Fruit fly (Drosophila melanogaster) whole organism, wandering third instar larva: ENCODE measurements around the gene Psa.

Experiments
- CG9705 ChIP-seq: fragments of 200-800 bp; sonication (Bioruptor generic); optimal IDR thresholded peaks from 2 replicates; lab custom pipeline; 2018; ENCODE audit warnings: missing biosample characterization, mild to moderate bottlenecking, missing genetic modification characterization
- Dfd ChIP-seq: fragments of >200 bp; optimal IDR thresholded peaks from 2 replicates; lab custom pipeline; 2017; ENCODE audit warnings: missing biosample characterization, missing genetic modification characterization
- GATAd ChIP-seq: sonication (Bioruptor generic); optimal IDR thresholded peaks from 2 replicates; lab custom pipeline; 2016; ENCODE audit warnings: missing biosample characterization, missing genetic modification characterization
- Hr78 ChIP-seq: fragments of >200 bp; optimal IDR thresholded peaks from 2 replicates; lab custom pipeline; 2017; ENCODE audit warnings: missing biosample characterization, missing genetic modification characterization
- dl ChIP-seq, 2 experiments: fragments of 175-275, 200-275 bp in 1 of 2; fragments of 200-275 bp in 1 of 2; sonication (Bioruptor generic); optimal IDR thresholded peaks; lab custom pipeline; 2018; ENCODE audit warnings: mild to moderate bottlenecking in 2 of 2, missing biosample characterization in 2 of 2, missing genetic modification characterization in 2 of 2, moderate library complexity in 2 of 2; ENCODE audit not compliant: partially characterized antibody in 2 of 2, insufficient read depth in 1 of 2
- fru ChIP-seq: fragments of 200-800 bp; sonication (Bioruptor generic); optimal IDR thresholded peaks from 3 replicates; lab custom pipeline; 2016; ENCODE audit warnings: missing biosample characterization, mild to moderate bottlenecking, missing genetic modification characterization
- woc ChIP-seq: sonication (Bioruptor generic); optimal IDR thresholded peaks from 2 replicates; lab custom pipeline; 2016; ENCODE audit warnings: missing biosample characterization, mild to moderate bottlenecking, missing genetic modification characterization

- no peak for TF ChIP-seq Hr78 (GFP tag; lab: Kevin White, UChicago)
- no peak for TF ChIP-seq dl (GFP tag; optimal IDR thresholded peaks at IDR 0.05; lab: Kevin White, UChicago; ENCODE audit: insufficient read depth in 1 of 2, partially characterized antibody in 2 of 2)
- TF ChIP-seq GATAd (GFP tag; lab: Kevin White, UChicago): no peak
- no peak for TF ChIP-seq Dfd (GFP tag; lab: Kevin White, UChicago)
- no peak for TF ChIP-seq fru (GFP tag; lab: Kevin White, UChicago)
- TF ChIP-seq woc (GFP tag; lab: Kevin White, UChicago): no peak
- no peak for TF ChIP-seq CG9705 (GFP tag; lab: Kevin White, UChicago)
Observed at dm6 chr3L:1553193-1553592, 50.5 kb downstream of the Psa start, which contains the start of gene Pcyt2.
